Worm (Caenorhabditis elegans) whole organism, L1 larva: ENCODE data around the gene M02E1.4.
A peak's percentile ranks its signal among the peaks of the same experiment; 100 is the strongest.

Experiments
- C16A3.4 ChIP-seq: fragments of 150-350 bp; optimal IDR thresholded peaks from 2 replicates; lab custom pipeline; 2014; ENCODE audit warnings: missing biosample characterization, missing genetic modification characterization
- Y116A8C.19 ChIP-seq: sonication (generic microtip); optimal IDR thresholded peaks from 2 replicates; lab custom pipeline; 2016; ENCODE audit warnings: missing compliant biosample characterization, missing genetic modification characterization, borderline replicate concordance
- aha-1 ChIP-seq: fragments of 150-350 bp; optimal IDR thresholded peaks from 2 replicates; lab custom pipeline; 2014; ENCODE audit warnings: missing biosample characterization, missing genetic modification characterization
- alr-1 ChIP-seq: fragments of 200-800 bp; sonication (Bioruptor generic); optimal IDR thresholded peaks from 2 replicates; lab custom pipeline; 2018; ENCODE audit warnings: borderline replicate concordance, mild to moderate bottlenecking, missing genetic modification characterization, missing compliant biosample characterization
- ama-1 ChIP-seq: fragments of 150-350 bp; optimal IDR thresholded peaks from 2 replicates; lab custom pipeline; 2014
- blmp-1 ChIP-seq: fragments of 150-350 bp; optimal IDR thresholded peaks from 2 replicates; lab custom pipeline; 2014; ENCODE audit warnings: missing biosample characterization, missing genetic modification characterization
- ceh-8 ChIP-seq: fragments of 200-800 bp; sonication (Bioruptor generic); optimal IDR thresholded peaks from 2 replicates; lab custom pipeline; 2018; ENCODE audit warnings: mild to moderate bottlenecking, missing genetic modification characterization, moderate library complexity, missing compliant biosample characterization
- ceh-88 ChIP-seq: fragments of 200-800 bp; sonication (Bioruptor generic); IDR thresholded peaks from 2 replicates; pipeline ENCODE4 v1.3.6; 2022; ENCODE audit warnings: missing genetic modification characterization, missing compliant biosample characterization
- ces-1 ChIP-seq: fragments of 150-350 bp; optimal IDR thresholded peaks from 2 replicates; lab custom pipeline; 2014; ENCODE audit warnings: missing biosample characterization, missing genetic modification reagents, missing genetic modification characterization
- dpl-1 ChIP-seq, 3 experiments: fragments of 150-350 bp in 2 of 3; sonication (generic microtip) in 1 of 3; optimal IDR thresholded peaks; 2 replicates each; lab custom pipeline; 2014 to 2017; ENCODE audit warnings: missing biosample characterization in 3 of 3, missing genetic modification characterization in 3 of 3, missing genetic modification reagents in 3 of 3
- dsc-1 ChIP-seq: sonication (generic microtip); optimal IDR thresholded peaks from 2 replicates; lab custom pipeline; 2016; ENCODE audit warnings: mild to moderate bottlenecking, missing genetic modification characterization, missing compliant biosample characterization
- efl-1 ChIP-seq, 4 experiments: fragments of 150-350 bp; optimal IDR thresholded peaks in 3 of 4; peaks in 1 of 4; 1 replicate in 1 of 4; 2 replicates in 3 of 4; lab custom pipeline; 2014; ENCODE audit warnings: missing biosample characterization in 2 of 4, missing genetic modification characterization in 2 of 4, missing genetic modification reagents in 2 of 4
- elt-2 ChIP-seq: sonication (generic microtip); optimal IDR thresholded peaks from 2 replicates; lab custom pipeline; 2016; ENCODE audit warnings: missing genetic modification characterization, mild to moderate bottlenecking, inconsistent platforms, missing compliant biosample characterization, missing genetic modification reagents
- ets-5 ChIP-seq: fragments of 200-800 bp; sonication (Bioruptor generic); IDR thresholded peaks from 2 replicates; pipeline ENCODE4 v1.3.6; 2022; ENCODE audit warnings: missing genetic modification characterization, missing compliant biosample characterization
- fkh-10 ChIP-seq: sonication (generic microtip); optimal IDR thresholded peaks from 2 replicates; lab custom pipeline; 2017; ENCODE audit warnings: missing biosample characterization, missing genetic modification reagents, missing genetic modification characterization
- fkh-4 ChIP-seq: sonication (generic microtip); optimal IDR thresholded peaks from 2 replicates; lab custom pipeline; 2016; ENCODE audit warnings: missing compliant biosample characterization, missing genetic modification characterization, borderline replicate concordance
- fkh-8 ChIP-seq: sonication (generic microtip); optimal IDR thresholded peaks from 2 replicates; lab custom pipeline; 2016; ENCODE audit warnings: mild to moderate bottlenecking, missing genetic modification characterization, missing compliant biosample characterization
- grh-1 ChIP-seq: fragments of 200-800 bp; sonication (Bioruptor generic); IDR thresholded peaks from 2 replicates; pipeline ENCODE4 v1.3.6; 2022; ENCODE audit warnings: missing genetic modification reagents, missing genetic modification characterization, missing compliant biosample characterization
- hlh-4 ChIP-seq: sonication (generic microtip); optimal IDR thresholded peaks from 2 replicates; lab custom pipeline; 2016; ENCODE audit warnings: mild to moderate bottlenecking, missing genetic modification characterization, missing compliant biosample characterization
- isw-1 ChIP-seq: fragments of 200-800 bp; sonication (Bioruptor generic); IDR thresholded peaks from 2 replicates; pipeline ENCODE4 v1.3.6; 2022; ENCODE audit warnings: missing genetic modification characterization, missing compliant biosample characterization
- jun-1 ChIP-seq: fragments of 150-350 bp; optimal IDR thresholded peaks from 2 replicates; lab custom pipeline; 2014; ENCODE audit warnings: missing biosample characterization, missing genetic modification reagents, missing genetic modification characterization
- lin-14 ChIP-seq: fragments of 200-800 bp; sonication (Bioruptor generic); optimal IDR thresholded peaks from 2 replicates; lab custom pipeline; 2018; ENCODE audit warnings: mild to moderate bottlenecking, missing genetic modification characterization, moderate library complexity, missing compliant biosample characterization
- lin-15B ChIP-seq: fragments of 150-350 bp; sonication (generic microtip); optimal IDR thresholded peaks from 3 replicates; lab custom pipeline; 2014; ENCODE audit warnings: missing biosample characterization, missing genetic modification characterization
- lin-35 ChIP-seq, 2 experiments: fragments of 150-350 bp; optimal IDR thresholded peaks; 2 replicates each; lab custom pipeline; 2014; ENCODE audit warnings: missing biosample characterization in 2 of 2, missing genetic modification characterization in 2 of 2, missing genetic modification reagents in 2 of 2
- lin-39 ChIP-seq: fragments of 150-350 bp; optimal IDR thresholded peaks from 2 replicates; lab custom pipeline; 2014; ENCODE audit warnings: missing biosample characterization, missing genetic modification reagents, missing genetic modification characterization
- lsy-2 ChIP-seq, 2 experiments: fragments of 150-350 bp; optimal IDR thresholded peaks; 2 replicates each; lab custom pipeline; 2014; ENCODE audit warnings: missing biosample characterization in 2 of 2, missing genetic modification characterization in 2 of 2
- mdl-1 ChIP-seq, 2 experiments: fragments of 150-350 bp; optimal IDR thresholded peaks; 2 replicates each; lab custom pipeline; 2014 to 2017; ENCODE audit warnings: missing biosample characterization in 2 of 2, missing genetic modification characterization in 2 of 2, inconsistent platforms in 1 of 2
- mef-2 ChIP-seq: fragments of 150-350 bp; optimal IDR thresholded peaks from 2 replicates; lab custom pipeline; 2014; ENCODE audit warnings: missing biosample characterization, missing genetic modification characterization
- nhr-11 ChIP-seq: fragments of 150-350 bp; optimal IDR thresholded peaks from 2 replicates; lab custom pipeline; 2014; ENCODE audit warnings: missing biosample characterization, missing genetic modification characterization
- nhr-237 ChIP-seq: fragments of 150-350 bp; optimal IDR thresholded peaks from 2 replicates; lab custom pipeline; 2014; ENCODE audit warnings: missing biosample characterization, missing genetic modification characterization
- nhr-47 ChIP-seq: sonication (generic microtip); optimal IDR thresholded peaks from 2 replicates; lab custom pipeline; 2016; ENCODE audit warnings: mild to moderate bottlenecking, missing genetic modification characterization, moderate library complexity, missing compliant biosample characterization
- nhr-76 ChIP-seq: sonication (generic microtip); optimal IDR thresholded peaks from 2 replicates; lab custom pipeline; 2017; ENCODE audit warnings: missing biosample characterization, missing genetic modification characterization
- nhr-77 ChIP-seq: fragments of 150-350 bp; optimal IDR thresholded peaks from 2 replicates; lab custom pipeline; 2014; ENCODE audit warnings: missing biosample characterization, missing genetic modification characterization
- nhr-84 ChIP-seq: sonication (generic microtip); optimal IDR thresholded peaks from 2 replicates; lab custom pipeline; 2017; ENCODE audit warnings: missing biosample characterization, missing genetic modification characterization
- nhr-85 ChIP-seq: sonication (generic microtip); peaks from one replicate; lab custom pipeline; 2016; ENCODE audit warnings: missing genetic modification characterization, inconsistent platforms, missing compliant biosample characterization
- pag-3 ChIP-seq: sonication (generic microtip); optimal IDR thresholded peaks from 2 replicates; lab custom pipeline; 2017; ENCODE audit warnings: missing genetic modification characterization, mild to moderate bottlenecking, missing compliant biosample characterization, antibody characterized with exemption, borderline replicate concordance; ENCODE audit not compliant: insufficient read depth
- pqm-1 ChIP-seq: sonication (generic microtip); optimal IDR thresholded peaks from 3 replicates; lab custom pipeline; 2017; ENCODE audit warnings: missing biosample characterization, missing genetic modification characterization
- skn-1 ChIP-seq: fragments of 150-350 bp; optimal IDR thresholded peaks from 2 replicates; lab custom pipeline; 2014; ENCODE audit warnings: missing biosample characterization, missing genetic modification characterization
- snpc-4 ChIP-seq: fragments of 150-350 bp; optimal IDR thresholded peaks from 2 replicates; lab custom pipeline; 2014; ENCODE audit warnings: missing biosample characterization, missing genetic modification characterization
- sup-37 ChIP-seq: fragments of 200-800 bp; sonication (Bioruptor generic); optimal IDR thresholded peaks from 2 replicates; lab custom pipeline; 2018; ENCODE audit warnings: mild to moderate bottlenecking, missing genetic modification characterization, missing compliant biosample characterization
- swsn-7 ChIP-seq: sonication (generic microtip); optimal IDR thresholded peaks from 2 replicates; lab custom pipeline; 2016; ENCODE audit warnings: missing genetic modification characterization, missing compliant biosample characterization
- tbx-2 ChIP-seq: sonication (generic microtip); optimal IDR thresholded peaks from 2 replicates; lab custom pipeline; 2016; ENCODE audit warnings: missing genetic modification characterization, missing compliant biosample characterization
- unc-30 ChIP-seq: sonication (generic microtip); optimal IDR thresholded peaks from 2 replicates; lab custom pipeline; 2017; ENCODE audit warnings: missing biosample characterization, missing genetic modification characterization
- unc-62 ChIP-seq: fragments of 150-350 bp; optimal IDR thresholded peaks from 2 replicates; lab custom pipeline; 2014; ENCODE audit warnings: missing biosample characterization, missing genetic modification reagents, missing genetic modification characterization
- vab-15 ChIP-seq: sonication (generic microtip); optimal IDR thresholded peaks from 2 replicates; lab custom pipeline; 2017; ENCODE audit warnings: missing genotype, mild to moderate bottlenecking, missing genetic modification characterization, missing compliant biosample characterization
- xbp-1 ChIP-seq: sonication (generic microtip); optimal IDR thresholded peaks from 2 replicates; lab custom pipeline; 2016; ENCODE audit warnings: missing genetic modification characterization, missing compliant biosample characterization
- zip-4 ChIP-seq: fragments of 200-800 bp; sonication (Bioruptor generic); optimal IDR thresholded peaks from 2 replicates; lab custom pipeline; 2018; ENCODE audit warnings: mild to moderate bottlenecking, missing genetic modification characterization, moderate library complexity, missing compliant biosample characterization
- ztf-11 ChIP-seq, 2 experiments: sonication (generic microtip); optimal IDR thresholded peaks; 2 replicates each; lab custom pipeline; 2016 to 2017; ENCODE audit warnings: missing genetic modification characterization in 2 of 2, missing biosample characterization in 1 of 2, missing compliant biosample characterization in 1 of 2

Gene M02E1.4

ce11 chrX:348141-348540, 35.1 kb downstream of the M02E1.4 start (continued):
- TF ChIP-seq grh-1 (GFP tag; lab: Robert Waterston, UW) (no peak), swsn-7 (tag; lab: Kevin White, UChicago) (peak; percentile 2), pag-3 (tag; lab: Kevin White, UChicago) (no peak), aha-1 (tag; lab: Kevin White, UChicago) (no peak), alr-1 (tag; lab: Kevin White, UChicago) (no peak), xbp-1 (no peak), Y116A8C.19 (tag; lab: Kevin White, UChicago) (no peak), zip-4 (GFP tag; lab: Kevin White, UChicago) (no peak), snpc-4 (tag; lab: Kevin White, UChicago) (no peak), mef-2 (no peak), fkh-10 (GFP tag; lab: Kevin White, UChicago) (no peak), pqm-1 (tag; lab: Kevin White, UChicago) (no peak), ets-5 (no peak), vab-15 (tag; lab: Kevin White, UChicago) (no peak), elt-2 (no peak), sup-37 (GFP tag; lab: Kevin White, UChicago) (no peak), ces-1 (GFP tag; lab: Kevin White, UChicago) (no peak), nhr-76 (tag; lab: Kevin White, UChicago) (no peak), nhr-47 (tag; lab: Kevin White, UChicago) (peak; percentile 24), fkh-8 (tag; lab: Kevin White, UChicago) (no peak)

DNA sequence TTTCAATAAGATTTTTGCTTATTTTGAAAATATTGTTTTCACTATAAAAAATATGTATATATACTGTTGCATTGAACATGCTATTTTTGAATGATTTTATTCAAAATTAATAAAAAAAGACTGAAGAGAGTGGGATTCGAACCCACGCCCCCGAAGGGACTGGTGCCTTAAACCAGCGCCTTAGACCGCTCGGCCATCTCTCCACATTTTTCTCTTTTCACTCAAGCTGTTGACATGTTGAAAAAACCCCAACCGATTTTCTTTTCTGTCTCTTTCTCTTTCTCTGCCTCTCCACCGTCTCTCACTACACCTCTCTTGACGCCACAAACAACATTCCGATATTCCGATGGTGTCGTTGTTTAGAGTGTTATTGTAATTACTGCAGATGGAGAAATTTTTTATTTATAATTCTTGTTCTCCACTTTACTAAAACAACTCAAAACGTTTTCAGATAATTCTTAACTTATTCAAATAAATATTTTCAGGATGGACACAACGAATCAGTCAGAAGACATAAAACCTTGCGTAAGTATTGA, 40.1 kb downstream of the M02E1.4 start, which contains the start of gene sor-3:
Gene sor-3 (plus strand): TSS at position 486 of the 536 bp plus-strand sequence.
- peak; percentile 53 for TF ChIP-seq nhr-237
- peak; percentile 83 for TF ChIP-seq nhr-85 (tag; lab: Kevin White, UChicago)
- no peak for TF ChIP-seq zip-4 (GFP tag; lab: Kevin White, UChicago)
- TF ChIP-seq lin-35 (GFP tag; optimal IDR thresholded peaks at IDR 0.05; lab: Kevin White, UChicago) = peak; percentile 59 to 83
- no peak for TF ChIP-seq sup-37 (GFP tag; lab: Kevin White, UChicago)
- peak; percentile 91 for TF ChIP-seq swsn-7 (tag; lab: Kevin White, UChicago)
- TF ChIP-seq nhr-77 (tag; lab: Kevin White, UChicago) = peak; percentile 76
- TF ChIP-seq ces-1 (GFP tag; lab: Kevin White, UChicago) = no peak
- TF ChIP-seq hlh-4 (tag; lab: Kevin White, UChicago) = no peak
- TF ChIP-seq dpl-1 (GFP tag; optimal IDR thresholded peaks at IDR 0.05; lab: Kevin White, UChicago) = peak; percentile 30 to 47 (median 36)
- TF ChIP-seq lin-14 = peak; percentile 87
- peak; percentile 66 for TF ChIP-seq isw-1 (GFP tag; lab: Robert Waterston, UW)
- peak; percentile 75 to 89 for TF ChIP-seq lsy-2 (tag; optimal IDR thresholded peaks at IDR 0.05; lab: Kevin White, UChicago)
- TF ChIP-seq ets-5 = no peak
- TF ChIP-seq unc-30 (tag; lab: Kevin White, UChicago) = no peak
- peak; percentile 18 for TF ChIP-seq vab-15 (tag; lab: Kevin White, UChicago)
- TF ChIP-seq mdl-1 (tag; optimal IDR thresholded peaks at IDR 0.05; lab: Kevin White, UChicago) = peak in 1 of 2 experiments; percentile 78
- peak; percentile 87 for TF ChIP-seq jun-1 (tag; lab: Kevin White, UChicago)
- no peak for TF ChIP-seq pag-3 (tag; lab: Kevin White, UChicago)
- no peak for TF ChIP-seq alr-1 (tag; lab: Kevin White, UChicago)
- peak; percentile 67 for TF ChIP-seq blmp-1 (tag; lab: Kevin White, UChicago)
- peak; percentile 87 for TF ChIP-seq tbx-2 (tag; lab: Kevin White, UChicago)
- peak; percentile 76 for TF ChIP-seq ceh-8 (GFP tag; lab: Kevin White, UChicago)
- no peak for TF ChIP-seq lin-15B (tag; lab: Kevin White, UChicago)
- TF ChIP-seq lin-39 = peak; percentile 70
- TF ChIP-seq fkh-8 (tag; lab: Kevin White, UChicago) = peak; percentile 80
- no peak for TF ChIP-seq aha-1 (tag; lab: Kevin White, UChicago)
- TF ChIP-seq nhr-84 (tag; lab: Kevin White, UChicago) = no peak
- TF ChIP-seq C16A3.4 (tag; lab: Kevin White, UChicago) = peak; percentile 88
- peak; percentile 93 for TF ChIP-seq nhr-47 (tag; lab: Kevin White, UChicago)
- TF ChIP-seq skn-1 (tag; lab: Kevin White, UChicago) = peak; percentile 69
- TF ChIP-seq ceh-88 = peak; percentile 33; the same call in 1 of the 2 replicates
- no peak for TF ChIP-seq fkh-4 (tag; lab: Kevin White, UChicago)
- no peak for TF ChIP-seq ama-1
- peak; percentile 90 for TF ChIP-seq dsc-1 (tag; lab: Kevin White, UChicago)
- TF ChIP-seq unc-62 (GFP tag; lab: Kevin White, UChicago) = no peak
- peak; percentile 62 to 71 for TF ChIP-seq efl-1 (optimal IDR thresholded peaks at IDR 0.05; lab: Kevin White, UChicago)
- TF ChIP-seq efl-1 (GFP tag; optimal IDR thresholded peaks at IDR 0.05 in 1 of 2; lab: Kevin White, UChicago) = peak; percentile 23 to 94
- TF ChIP-seq ztf-11 (tag; optimal IDR thresholded peaks at IDR 0.05; lab: Kevin White, UChicago) = peak in 1 of 2 experiments; percentile 47
- TF ChIP-seq nhr-11 = peak; percentile 51
